Worm (Caenorhabditis elegans) whole organism, L2 larva: ENCODE results near the gene clc-33.

Source experiments
- F13H6.1 ChIP-seq: sonication (generic microtip); optimal IDR thresholded peaks from 2 replicates; lab custom pipeline; 2016; ENCODE audit warnings: missing genetic modification characterization, missing compliant biosample characterization
- R02D3.7 ChIP-seq: fragments of 150-350 bp; optimal IDR thresholded peaks from 2 replicates; lab custom pipeline; 2014; ENCODE audit warnings: missing biosample characterization, missing genetic modification characterization
- Y55F3AM.14 ChIP-seq: fragments of 200-800 bp; sonication (Bioruptor generic); optimal IDR thresholded peaks from 2 replicates; lab custom pipeline; 2018; ENCODE audit warnings: mild to moderate bottlenecking, missing genetic modification characterization, missing compliant biosample characterization
- alr-1 ChIP-seq: fragments of 150-350 bp; optimal IDR thresholded peaks from 2 replicates; lab custom pipeline; 2014; ENCODE audit warnings: missing biosample characterization, missing genetic modification characterization
- ceh-82 ChIP-seq: fragments of 150-350 bp; optimal IDR thresholded peaks from 2 replicates; lab custom pipeline; 2014; ENCODE audit warnings: missing biosample characterization, missing genetic modification characterization
- crh-2 ChIP-seq: sonication (generic microtip); optimal IDR thresholded peaks from 2 replicates; lab custom pipeline; 2017; ENCODE audit warnings: missing biosample characterization, missing genetic modification characterization
- egl-27 ChIP-seq: sonication (generic microtip); optimal IDR thresholded peaks from 3 replicates; lab custom pipeline; 2017; ENCODE audit warnings: missing biosample characterization, missing genetic modification reagents, missing genetic modification characterization
- elt-1 ChIP-seq: fragments of 150-350 bp; optimal IDR thresholded peaks from 2 replicates; lab custom pipeline; 2014; ENCODE audit warnings: missing biosample characterization, missing genetic modification characterization
- fos-1 ChIP-seq: fragments of 150-350 bp; optimal IDR thresholded peaks from 2 replicates; lab custom pipeline; 2014; ENCODE audit warnings: missing biosample characterization, missing genetic modification characterization
- mab-5 ChIP-seq: fragments of 150-350 bp; optimal IDR thresholded peaks from 2 replicates; lab custom pipeline; 2014; ENCODE audit warnings: missing biosample characterization, missing genetic modification characterization
- nhr-12 ChIP-seq: fragments of 150-350 bp; optimal IDR thresholded peaks from 2 replicates; lab custom pipeline; 2014; ENCODE audit warnings: missing biosample characterization, missing genetic modification characterization
- nhr-129 ChIP-seq: fragments of 150-350 bp; optimal IDR thresholded peaks from 2 replicates; lab custom pipeline; 2014; ENCODE audit warnings: missing biosample characterization, missing genetic modification characterization
- nhr-25 ChIP-seq: fragments of 150-350 bp; sonication (generic microtip); optimal IDR thresholded peaks from 3 replicates; lab custom pipeline; 2014; ENCODE audit warnings: missing biosample characterization, missing genetic modification characterization
- nhr-77 ChIP-seq: fragments of 150-350 bp; optimal IDR thresholded peaks from 2 replicates; lab custom pipeline; 2014; ENCODE audit warnings: missing biosample characterization, missing genetic modification characterization
- sma-9 ChIP-seq, 2 experiments: fragments of 150-350 bp in 1 of 2; sonication (generic microtip) in 1 of 2; optimal IDR thresholded peaks; 2 replicates each; lab custom pipeline; 2014 to 2016; ENCODE audit warnings: missing genetic modification characterization in 2 of 2, mild to moderate bottlenecking in 1 of 2, missing biosample characterization in 1 of 2, missing compliant biosample characterization in 1 of 2, missing genetic modification reagents in 1 of 2, moderate library complexity in 1 of 2
- unc-39 ChIP-seq: fragments of 150-350 bp; optimal IDR thresholded peaks from 2 replicates; lab custom pipeline; 2014; ENCODE audit warnings: missing biosample characterization, missing genetic modification characterization
- ztf-4 ChIP-seq: fragments of 150-350 bp; optimal IDR thresholded peaks from 2 replicates; lab custom pipeline; 2014; ENCODE audit warnings: missing biosample characterization, missing genetic modification characterization

The clc-33 gene

DNA sequence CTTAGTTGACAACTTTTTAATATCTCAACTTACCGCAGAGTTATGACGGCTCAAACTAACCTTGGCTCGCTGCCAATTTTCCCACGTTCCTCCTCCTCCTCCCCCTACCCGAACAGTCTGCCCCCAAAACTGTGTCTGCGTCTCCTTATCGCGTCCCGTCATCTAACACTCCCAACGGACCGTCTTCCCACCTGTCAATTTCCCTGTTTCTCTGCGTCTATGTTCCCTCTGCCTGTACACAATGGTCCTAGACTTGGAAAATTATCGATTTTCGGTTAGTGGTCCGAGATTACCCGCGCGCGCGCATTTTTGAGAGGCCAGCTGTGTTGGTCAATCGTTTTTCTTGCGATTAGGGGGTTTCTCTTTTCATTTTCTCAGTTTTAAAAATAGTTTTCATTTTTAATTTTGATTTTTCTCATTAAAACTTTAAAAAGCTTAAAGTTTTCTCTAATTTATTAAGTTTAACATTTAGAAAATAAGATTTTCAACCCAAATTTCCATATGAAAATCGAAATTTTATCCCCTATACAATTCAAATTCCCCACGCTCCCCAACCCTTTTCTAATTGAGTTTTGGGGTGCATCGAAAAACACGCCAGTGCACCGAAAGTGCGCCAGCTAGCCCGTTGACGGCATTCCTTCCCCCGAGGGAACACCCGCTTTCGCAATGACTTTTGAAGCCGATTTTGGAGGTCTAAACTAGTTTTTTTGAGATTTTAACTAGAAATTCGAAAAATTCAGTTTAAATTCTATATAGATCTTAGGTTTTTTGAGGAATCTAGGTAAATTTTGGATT, 33.0 kb downstream of the clc-33 start, which contains the start of gene alg-2 (continued):
- TF ChIP-seq fos-1 (tag; lab: Kevin White, UChicago) = peak; percentile 29
- peak; percentile 23 for TF ChIP-seq nhr-129 (tag; lab: Kevin White, UChicago)
- no peak for TF ChIP-seq egl-27 (tag; lab: Kevin White, UChicago)
- no peak for TF ChIP-seq unc-39 (tag; lab: Kevin White, UChicago)
- peak; percentile 26 for TF ChIP-seq F13H6.1 (tag; lab: Kevin White, UChicago)

- TF ChIP-seq nhr-77 (tag; lab: Kevin White, UChicago) (no peak), ceh-82 (tag; lab: Kevin White, UChicago) (no peak), Y55F3AM.14 (no peak), nhr-129 (tag; lab: Kevin White, UChicago) (no peak), ztf-4 (tag; lab: Kevin White, UChicago) (no peak), R02D3.7 (no peak), fos-1 (tag; lab: Kevin White, UChicago) (no peak), mab-5 (tag; lab: Kevin White, UChicago) (no peak)
Observed at ce11 chrII:875739-876138, 35.5 kb downstream of the clc-33 start.

ce11 chrII:880666-881226, 40.5 kb downstream of the clc-33 start:
- TF ChIP-seq sma-9 (GFP tag; optimal IDR thresholded peaks at IDR 0.05; lab: Kevin White, UChicago) = peak; percentile 38
- TF ChIP-seq sma-9 (tag; optimal IDR thresholded peaks at IDR 0.05; lab: Kevin White, UChicago) = no peak
- TF ChIP-seq nhr-12 (tag; lab: Kevin White, UChicago) = no peak
- TF ChIP-seq elt-1 = no peak
- TF ChIP-seq fos-1 (tag; lab: Kevin White, UChicago) = peak; percentile 29
- TF ChIP-seq crh-2 (tag; lab: Kevin White, UChicago) = peak; percentile 16
- no peak for TF ChIP-seq nhr-25 (tag; lab: Kevin White, UChicago)

DNA sequence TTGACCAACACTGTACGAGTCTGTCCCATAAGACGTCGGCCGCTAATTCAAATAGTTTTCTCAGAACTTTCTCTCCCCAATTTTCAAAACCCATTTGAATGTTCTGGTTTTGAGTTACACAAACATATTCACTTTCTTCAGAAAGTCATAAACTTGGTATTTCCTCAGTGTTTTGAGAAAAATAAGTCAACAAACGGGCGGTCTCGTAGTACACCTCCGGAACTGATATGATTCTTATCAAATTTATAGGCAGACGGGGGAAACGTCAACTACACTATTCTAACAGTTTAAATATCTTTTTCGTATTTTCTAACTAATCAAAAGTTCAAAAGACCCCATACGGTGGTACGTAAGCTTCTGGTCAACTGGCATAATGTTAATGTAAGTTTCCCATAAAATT, 44.0 kb downstream of the clc-33 start:
- TF ChIP-seq crh-2 (tag; lab: Kevin White, UChicago) (no peak), fos-1 (tag; lab: Kevin White, UChicago) (peak; percentile 19)

DNA sequence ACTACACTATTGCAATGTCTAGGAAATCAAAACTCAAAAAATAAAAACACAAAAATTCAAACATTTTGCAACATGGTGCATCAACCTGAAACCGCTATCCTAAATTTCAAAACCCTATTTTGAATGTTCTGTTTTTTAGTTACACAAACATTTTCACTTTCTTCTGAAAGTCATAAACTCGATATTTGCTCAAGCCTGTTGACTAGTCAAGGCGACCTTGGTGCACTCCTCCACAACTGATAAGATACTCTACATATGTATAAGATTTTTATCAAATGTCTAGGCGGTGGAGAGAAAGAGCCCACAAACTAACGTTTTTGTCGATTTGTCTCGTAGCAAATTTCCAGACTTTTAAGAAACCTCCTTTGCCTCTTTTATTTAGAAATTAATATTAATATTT, 47.8 kb downstream of the clc-33 start, which contains the start of gene T07D3.4:
Gene T07D3.4 (plus strand): TSS at position 286 of the 400 bp plus-strand sequence.
- TF ChIP-seq sma-9 (GFP tag; optimal IDR thresholded peaks at IDR 0.05; lab: Kevin White, UChicago) = peak; percentile 37
- no peak for TF ChIP-seq sma-9 (tag; optimal IDR thresholded peaks at IDR 0.05; lab: Kevin White, UChicago)
- peak; percentile 61 for TF ChIP-seq fos-1 (tag; lab: Kevin White, UChicago)
- no peak for TF ChIP-seq alr-1 (tag; lab: Kevin White, UChicago)
